Worm (Caenorhabditis elegans) whole organism, young adult: ENCODE results near the gene M7.12.

Source experiments
- B0019.2 ChIP-seq: fragments of 200-800 bp; sonication (Bioruptor generic); conservative IDR thresholded peaks from 2 replicates; pipeline ENCODE4 v1.3.6; 2022; ENCODE audit warnings: missing genetic modification reagents, missing genetic modification characterization, missing compliant biosample characterization
- C06A6.2 ChIP-seq: fragments of 200-800 bp; sonication (Bioruptor generic); conservative IDR thresholded peaks from 2 replicates; pipeline ENCODE4 v1.3.6; 2022; ENCODE audit warnings: missing genetic modification characterization, missing compliant biosample characterization
- C17E4.6 ChIP-seq: fragments of 200-800 bp; sonication (Bioruptor generic); IDR thresholded peaks from 2 replicates; pipeline ENCODE4 v1.3.6; 2022; ENCODE audit warnings: missing genetic modification reagents, missing genetic modification characterization, missing compliant biosample characterization
- F49E8.2 ChIP-seq: sonication (generic microtip); optimal IDR thresholded peaks from 3 replicates; lab custom pipeline; 2017; ENCODE audit warnings: missing genetic modification characterization, mild to moderate bottlenecking, missing compliant biosample characterization, antibody characterized with exemption, moderate library complexity; ENCODE audit not compliant: insufficient read depth
- F57C9.4 ChIP-seq: sonication (generic microtip); optimal IDR thresholded peaks from 2 replicates; lab custom pipeline; 2017; ENCODE audit warnings: mild to moderate bottlenecking, missing genetic modification characterization, missing compliant biosample characterization
- K11D2.4 ChIP-seq: fragments of 200-800 bp; sonication (Bioruptor generic); IDR thresholded peaks from 2 replicates; pipeline ENCODE4 v1.3.6; 2022; ENCODE audit warnings: missing genetic modification reagents, missing genetic modification characterization, missing compliant biosample characterization
- T07F8.4 ChIP-seq: sonication (generic microtip); optimal IDR thresholded peaks from 2 replicates; lab custom pipeline; 2016; ENCODE audit warnings: mild to moderate bottlenecking, missing genetic modification characterization, moderate library complexity, missing compliant biosample characterization
- T26A5.8 ChIP-seq: sonication (generic microtip); optimal IDR thresholded peaks from 2 replicates; lab custom pipeline; 2016; ENCODE audit warnings: missing genetic modification characterization, missing compliant biosample characterization
- ama-1 ChIP-seq, 3 experiments: fragments of 150-350 bp in 1 of 3; sonication (generic microtip) in 2 of 3; optimal IDR thresholded peaks; 2 replicates each; lab custom pipeline; 2014 to 2018; ENCODE audit warnings: missing biosample characterization in 2 of 3, missing genetic modification characterization in 2 of 3, missing genetic modification reagents in 2 of 3
- aptf-3 ChIP-seq: fragments of 200-800 bp; sonication (Bioruptor generic); IDR thresholded peaks from 2 replicates; pipeline ENCODE4 v1.3.6; 2022; ENCODE audit warnings: missing genetic modification characterization, missing compliant biosample characterization
- attf-3 ChIP-seq: fragments of 200-800 bp; sonication (Bioruptor generic); conservative IDR thresholded peaks from 2 replicates; pipeline ENCODE4 v1.3.6; 2022; ENCODE audit warnings: missing genetic modification reagents, missing genetic modification characterization, missing compliant biosample characterization
- dox-1 ChIP-seq: fragments of 200-800 bp; sonication (Bioruptor generic); IDR thresholded peaks from 2 replicates; pipeline ENCODE4 v1.3.6; 2022; ENCODE audit warnings: missing genetic modification reagents, missing genetic modification characterization, missing compliant biosample characterization
- egl-18 ChIP-seq: fragments of 200-800 bp; sonication (Bioruptor generic); IDR thresholded peaks from 2 replicates; pipeline ENCODE4 v1.3.6; 2022; ENCODE audit warnings: missing genetic modification reagents, missing genetic modification characterization, missing compliant biosample characterization
- egrh-3 ChIP-seq: fragments of 200-800 bp; sonication (Bioruptor generic); IDR thresholded peaks from 2 replicates; pipeline ENCODE4 v1.3.6; 2022; ENCODE audit warnings: missing genetic modification reagents, missing genetic modification characterization, missing compliant biosample characterization
- ekl-4 ChIP-seq: fragments of 200-800 bp; sonication (Bioruptor generic); IDR thresholded peaks from 2 replicates; pipeline ENCODE4 v1.3.6; 2022; ENCODE audit warnings: missing genetic modification reagents, missing genetic modification characterization, missing compliant biosample characterization
- hmg-20 ChIP-seq: fragments of 200-800 bp; sonication (Bioruptor generic); IDR thresholded peaks from 2 replicates; pipeline ENCODE4 v1.3.6; 2022; ENCODE audit warnings: missing genetic modification reagents, missing genetic modification characterization, missing compliant biosample characterization
- hrde-1 ChIP-seq: sonication (generic microtip); optimal IDR thresholded peaks from 2 replicates; lab custom pipeline; 2016; ENCODE audit warnings: missing genetic modification characterization, mild to moderate bottlenecking, missing compliant biosample characterization, moderate library complexity, missing genotype, missing genetic modification reagents, borderline replicate concordance
- lag-1 ChIP-seq: fragments of 200-800 bp; sonication (Bioruptor generic); IDR thresholded peaks from 2 replicates; pipeline ENCODE4 v1.3.6; 2022; ENCODE audit warnings: missing genetic modification reagents, missing genetic modification characterization, missing compliant biosample characterization
- let-526 ChIP-seq: fragments of 200-800 bp; sonication (Bioruptor generic); IDR thresholded peaks from 2 replicates; pipeline ENCODE4 v1.3.6; 2022; ENCODE audit warnings: missing genetic modification reagents, missing genetic modification characterization, missing compliant biosample characterization
- lin-26 ChIP-seq: fragments of 200-800 bp; sonication (Bioruptor generic); IDR thresholded peaks from 2 replicates; pipeline ENCODE4 v1.3.6; 2022; ENCODE audit warnings: missing genetic modification reagents, missing genetic modification characterization, missing compliant biosample characterization
- lin-40 ChIP-seq: sonication (generic microtip); optimal IDR thresholded peaks from 2 replicates; lab custom pipeline; 2016; ENCODE audit warnings: missing genetic modification characterization, mild to moderate bottlenecking, missing compliant biosample characterization, missing genotype, missing genetic modification reagents
- lir-1 ChIP-seq: fragments of 200-800 bp; sonication (Bioruptor generic); conservative IDR thresholded peaks from 2 replicates; pipeline ENCODE4 v1.3.6; 2022; ENCODE audit warnings: missing genetic modification reagents, missing genetic modification characterization, missing compliant biosample characterization
- lsy-27 ChIP-seq: sonication (generic microtip); optimal IDR thresholded peaks from 2 replicates; lab custom pipeline; 2017; ENCODE audit warnings: missing genetic modification characterization, mild to moderate bottlenecking, missing compliant biosample characterization, antibody characterized with exemption, missing genotype, borderline replicate concordance; ENCODE audit not compliant: insufficient read depth
- madf-10 ChIP-seq: sonication (generic microtip); optimal IDR thresholded peaks from 2 replicates; lab custom pipeline; 2016; ENCODE audit warnings: mild to moderate bottlenecking, missing genetic modification characterization, missing compliant biosample characterization
- madf-8 ChIP-seq: fragments of 200-800 bp; sonication (Bioruptor generic); conservative IDR thresholded peaks from 2 replicates; pipeline ENCODE4 v1.3.6; 2022; ENCODE audit warnings: missing genetic modification reagents, missing genetic modification characterization, missing compliant biosample characterization
- mel-28 ChIP-seq: sonication (generic microtip); optimal IDR thresholded peaks from 2 replicates; lab custom pipeline; 2016; ENCODE audit warnings: borderline replicate concordance, mild to moderate bottlenecking, missing genetic modification characterization, missing compliant biosample characterization
- mxl-1 ChIP-seq: sonication (generic microtip); optimal IDR thresholded peaks from 2 replicates; lab custom pipeline; 2016; ENCODE audit warnings: missing genetic modification characterization, missing compliant biosample characterization
- nhr-179 ChIP-seq: sonication (generic microtip); optimal IDR thresholded peaks from 2 replicates; lab custom pipeline; 2016; ENCODE audit warnings: mild to moderate bottlenecking, missing genetic modification characterization, missing compliant biosample characterization
- nhr-27 ChIP-seq: fragments of 200-800 bp; sonication (Bioruptor generic); optimal IDR thresholded peaks from 2 replicates; lab custom pipeline; 2018; ENCODE audit warnings: mild to moderate bottlenecking, missing genetic modification characterization, moderate library complexity, missing compliant biosample characterization
- nhr-80 ChIP-seq: sonication (generic microtip); optimal IDR thresholded peaks from 2 replicates; lab custom pipeline; 2016; ENCODE audit warnings: missing genetic modification characterization, missing compliant biosample characterization
- nhr-90 ChIP-seq: sonication (generic microtip); optimal IDR thresholded peaks from 2 replicates; lab custom pipeline; 2016; ENCODE audit warnings: missing genotype, mild to moderate bottlenecking, missing genetic modification characterization, missing compliant biosample characterization
- rec-8 ChIP-seq, 2 experiments: sonication (generic microtip); optimal IDR thresholded peaks; 2 replicates each; lab custom pipeline; 2016; ENCODE audit warnings: mild to moderate bottlenecking in 2 of 2, missing genetic modification characterization in 2 of 2, missing genetic modification reagents in 2 of 2, missing genotype in 2 of 2, missing biosample characterization in 1 of 2, missing compliant biosample characterization in 1 of 2, moderate library complexity in 1 of 2
- repo-1 ChIP-seq: sonication (generic microtip); optimal IDR thresholded peaks from 2 replicates; lab custom pipeline; 2017; ENCODE audit warnings: mild to moderate bottlenecking, missing genetic modification characterization, missing compliant biosample characterization
- rpc-1 ChIP-seq, 2 experiments: fragments of 150-350 bp in 1 of 2; sonication (generic microtip) in 1 of 2; optimal IDR thresholded peaks; 2 replicates each; lab custom pipeline; 2014 to 2018; ENCODE audit warnings: missing biosample characterization in 1 of 2, missing genetic modification characterization in 1 of 2, missing genetic modification reagents in 1 of 2, missing genotype in 1 of 2
- sea-2 ChIP-seq: fragments of 200-800 bp; sonication (Bioruptor generic); IDR thresholded peaks from 2 replicates; pipeline ENCODE4 v1.3.6; 2022; ENCODE audit warnings: missing genetic modification characterization, missing compliant biosample characterization
- snpc-1.3 ChIP-seq: sonication (generic microtip); optimal IDR thresholded peaks from 2 replicates; lab custom pipeline; 2017; ENCODE audit warnings: missing genetic modification characterization, mild to moderate bottlenecking, missing compliant biosample characterization, antibody characterized with exemption, moderate library complexity, missing genotype, missing genetic modification reagents; ENCODE audit not compliant: insufficient read depth
- snpc-3.4 ChIP-seq: sonication (generic microtip); optimal IDR thresholded peaks from 2 replicates; lab custom pipeline; 2017; ENCODE audit warnings: missing genetic modification characterization, mild to moderate bottlenecking, missing compliant biosample characterization, antibody characterized with exemption, moderate library complexity, missing genotype, missing genetic modification reagents
- snpc-4 ChIP-seq, 5 experiments: fragments of 150-350 bp in 1 of 5; sonication (generic microtip) in 4 of 5; optimal IDR thresholded peaks; 2 replicates each; lab custom pipeline; 2014 to 2018; ENCODE audit warnings: missing genetic modification characterization in 5 of 5, missing biosample characterization in 3 of 5, antibody characterized with exemption in 2 of 5, mild to moderate bottlenecking in 2 of 5, missing compliant biosample characterization in 2 of 5, missing genotype in 2 of 5, moderate library complexity in 2 of 5, missing genetic modification reagents in 1 of 5
- somi-1 ChIP-seq: fragments of 200-800 bp; sonication (Bioruptor generic); optimal IDR thresholded peaks from 2 replicates; lab custom pipeline; 2018; ENCODE audit warnings: mild to moderate bottlenecking, missing genetic modification characterization, missing compliant biosample characterization
- unc-130 ChIP-seq: sonication (generic microtip); optimal IDR thresholded peaks from 2 replicates; lab custom pipeline; 2016; ENCODE audit warnings: missing genetic modification reagents, missing genetic modification characterization, missing compliant biosample characterization
- ztf-18 ChIP-seq: sonication (generic microtip); optimal IDR thresholded peaks from 2 replicates; lab custom pipeline; 2016; ENCODE audit warnings: missing genotype, mild to moderate bottlenecking, missing genetic modification characterization, missing compliant biosample characterization
- ztf-25 ChIP-seq: fragments of 200-800 bp; sonication (Bioruptor generic); IDR thresholded peaks from 2 replicates; pipeline ENCODE4 v1.3.6; 2022; ENCODE audit warnings: missing genetic modification reagents, missing genetic modification characterization, missing compliant biosample characterization
- ztf-28 ChIP-seq: fragments of 200-800 bp; sonication (Bioruptor generic); IDR thresholded peaks from 2 replicates; pipeline ENCODE4 v1.3.6; 2022; ENCODE audit warnings: missing genetic modification reagents, missing genetic modification characterization, missing compliant biosample characterization
- ztf-3 ChIP-seq: fragments of 200-800 bp; sonication (Bioruptor generic); optimal IDR thresholded peaks from 2 replicates; lab custom pipeline; 2018; ENCODE audit warnings: mild to moderate bottlenecking, missing genetic modification characterization, missing compliant biosample characterization
- ztf-6 ChIP-seq: fragments of 200-800 bp; sonication (Bioruptor generic); IDR thresholded peaks from 2 replicates; pipeline ENCODE4 v1.3.6; 2022; ENCODE audit warnings: missing genetic modification reagents, missing genetic modification characterization, missing compliant biosample characterization

M7.12 gene

ce11 chrIV:11082789-11083235 lies 15.0 kb downstream of the M7.12 start (continued):
- TF ChIP-seq lin-40 (tag; lab: Kevin White, UChicago): peak; percentile 93
- TF ChIP-seq T26A5.8 (tag; lab: Kevin White, UChicago): no peak
- peak; percentile 89 for TF ChIP-seq C06A6.2 (GFP tag; lab: Robert Waterston, UW)
- TF ChIP-seq aptf-3 (GFP tag; lab: Robert Waterston, UW): no peak
- TF ChIP-seq dox-1 (GFP tag; lab: Robert Waterston, UW): peak; percentile 83
- TF ChIP-seq rec-8 (tag; optimal IDR thresholded peaks at IDR 0.05; lab: Kevin White, UChicago): peak in 1 of 2 experiments; percentile 7
- TF ChIP-seq nhr-90 (tag; lab: Kevin White, UChicago): peak; percentile 74
- TF ChIP-seq snpc-1.3 (tag; lab: Kevin White, UChicago): no peak
- peak; percentile 78; the same call in 1 of the 2 replicates for TF ChIP-seq egl-18 (GFP tag; lab: Robert Waterston, UW)
- TF ChIP-seq lag-1: no peak
- peak; percentile 74 for TF ChIP-seq somi-1 (GFP tag; lab: Kevin White, UChicago)
- 0 out of 2 replicates have a peak, but pooled peaks have one; percentile 41 for TF ChIP-seq C17E4.6 (GFP tag; lab: Robert Waterston, UW)
- no peak for TF ChIP-seq snpc-4 (GFP tag; optimal IDR thresholded peaks at IDR 0.05; lab: Kevin White, UChicago)
- TF ChIP-seq snpc-4 (tag; optimal IDR thresholded peaks at IDR 0.05; lab: Kevin White, UChicago): peak; percentile 47 to 73 (median 58)
- TF ChIP-seq lsy-27 (tag; lab: Kevin White, UChicago): no peak
- no peak for TF ChIP-seq nhr-179 (tag; lab: Kevin White, UChicago)
- TF ChIP-seq T07F8.4: peak; percentile 59
- TF ChIP-seq mxl-1 (tag; lab: Kevin White, UChicago): no peak
- TF ChIP-seq hrde-1 (tag; lab: Kevin White, UChicago): no peak
- no peak for TF ChIP-seq ztf-3
- peak; percentile 97 for TF ChIP-seq lir-1
- TF ChIP-seq F57C9.4: no peak
- TF ChIP-seq madf-10 (tag; lab: Kevin White, UChicago): peak; percentile 84
- TF ChIP-seq ztf-6 (GFP tag; lab: Robert Waterston, UW): no peak; the same call in 1 of the 2 replicates
- no peak for TF ChIP-seq sea-2 (GFP tag; lab: Robert Waterston, UW)
- TF ChIP-seq ztf-28 (GFP tag; lab: Robert Waterston, UW): no peak
- TF ChIP-seq let-526 (GFP tag; lab: Robert Waterston, UW): 0 out of 2 replicates have a peak, but pooled peaks have one; percentile 60
- peak; percentile 69; the same call in 1 of the 2 replicates for TF ChIP-seq lin-26
- peak; percentile 24 for TF ChIP-seq ama-1 (optimal IDR thresholded peaks at IDR 0.05; lab: Kevin White, UChicago)
- peak in 1 of 2 experiments; percentile 40 for TF ChIP-seq ama-1 (GFP tag; optimal IDR thresholded peaks at IDR 0.05; lab: Kevin White, UChicago)
- TF ChIP-seq nhr-80 (tag; lab: Kevin White, UChicago): peak; percentile 75
- TF ChIP-seq unc-130 (GFP tag; lab: Kevin White, UChicago): no peak
- TF ChIP-seq nhr-27: no peak
- peak; percentile 65 for TF ChIP-seq mel-28
- TF ChIP-seq madf-8: no peak
- TF ChIP-seq ekl-4 (GFP tag; lab: Robert Waterston, UW): peak; percentile 74
- TF ChIP-seq rpc-1 (optimal IDR thresholded peaks at IDR 0.05; lab: Kevin White, UChicago): no peak
- TF ChIP-seq rpc-1 (tag; optimal IDR thresholded peaks at IDR 0.05; lab: Kevin White, UChicago): no peak
- 0 out of 2 replicates have a peak, but pooled peaks have one; percentile 26 for TF ChIP-seq ztf-25 (GFP tag; lab: Robert Waterston, UW)
- TF ChIP-seq B0019.2 (GFP tag; lab: Robert Waterston, UW): no peak
- peak; percentile 79 for TF ChIP-seq repo-1
- no peak for TF ChIP-seq snpc-3.4 (tag; lab: Kevin White, UChicago)
- TF ChIP-seq K11D2.4 (GFP tag; lab: Robert Waterston, UW): peak; percentile 86; the same call in 1 of the 2 replicates
- no peak for TF ChIP-seq F49E8.2 (tag; lab: Kevin White, UChicago)
- TF ChIP-seq hmg-20 (GFP tag; lab: Robert Waterston, UW): 0 out of 2 replicates have a peak, but pooled peaks have one; percentile 16
- no peak for TF ChIP-seq attf-3 (GFP tag; lab: Robert Waterston, UW)
- no peak for TF ChIP-seq egrh-3 (GFP tag; lab: Robert Waterston, UW)
- peak; percentile 69 for TF ChIP-seq ztf-18 (tag; lab: Kevin White, UChicago)
